Worm (Caenorhabditis elegans): ENCODE results near the gene pdf-1.

Gene pdf-1

DNA sequence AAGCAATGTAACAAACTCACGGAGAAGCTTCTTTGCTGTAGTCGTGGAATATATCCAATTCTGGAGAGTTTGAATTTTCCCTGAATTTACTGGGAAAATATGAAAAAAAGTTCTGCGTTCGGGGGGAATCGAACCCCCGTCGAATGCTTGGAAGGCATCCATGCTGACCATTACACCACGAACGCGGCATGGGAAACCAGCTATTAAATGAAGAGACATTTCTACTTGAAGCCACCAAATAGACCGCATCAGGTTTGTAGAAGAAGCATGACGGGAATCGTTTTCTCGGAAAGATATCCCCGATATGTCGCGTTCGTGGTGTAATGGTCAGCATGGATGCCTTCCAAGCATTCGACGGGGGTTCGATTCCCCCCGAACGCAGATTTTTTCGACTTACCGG lies 23.8 kb downstream of the pdf-1 start:
- TF ChIP-seq ref-1 (GFP tag; conservative IDR thresholded peaks at IDR 0.05) (no peak), cog-1 (tag; optimal IDR thresholded peaks at IDR 0.05) (no peak), ztf-23 (GFP tag; IDR thresholded peaks at IDR 0.05) (0 out of 2 replicates have a peak, but pooled peaks have one; percentile 65), T22C8.4 (GFP tag; IDR thresholded peaks at IDR 0.05) (no peak), ztf-29 (GFP tag; IDR thresholded peaks at IDR 0.05) (no peak), tab-1 (GFP tag; IDR thresholded peaks at IDR 0.05) (peak; percentile 60; the same call in 1 of the 2 replicates), med-1 (GFP tag; optimal IDR thresholded peaks at IDR 0.05; ENCODE audit: insufficient read depth) (no peak), flt-1 (GFP tag; IDR thresholded peaks at IDR 0.05) (0 out of 2 replicates have a peak, but pooled peaks have one; percentile 39), klf-2 (GFP tag; conservative IDR thresholded peaks at IDR 0.05) (peak; percentile 64; the same call in 1 of the 2 replicates)

DNA sequence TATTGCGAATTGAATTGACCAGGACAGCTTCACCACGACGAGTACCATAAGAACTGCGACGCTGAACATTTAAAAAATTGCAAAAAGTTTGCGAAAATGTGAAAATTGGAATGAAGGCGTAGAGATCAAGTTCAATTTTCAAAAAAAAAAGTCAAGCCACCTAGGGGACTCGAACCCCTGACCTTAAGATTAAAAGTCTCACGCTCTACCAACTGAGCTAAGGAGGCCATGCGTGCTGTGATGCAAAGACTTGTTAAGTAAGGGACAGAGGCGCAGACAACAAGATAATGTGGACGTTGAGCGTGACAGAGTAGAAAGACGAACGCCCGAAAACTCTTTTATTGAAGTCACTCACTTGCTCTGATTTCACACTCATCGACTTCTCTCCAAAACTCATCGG lies 24.7 kb downstream of the pdf-1 start:
- peak; percentile 93 for TF ChIP-seq flt-1 (GFP tag; IDR thresholded peaks at IDR 0.05)
- peak; percentile 82 for TF ChIP-seq ztf-29 (GFP tag; IDR thresholded peaks at IDR 0.05)
- TF ChIP-seq ref-1 (GFP tag; conservative IDR thresholded peaks at IDR 0.05) = peak; percentile 77
- peak; percentile 67 for TF ChIP-seq cog-1 (tag; optimal IDR thresholded peaks at IDR 0.05)
- peak; percentile 84 for TF ChIP-seq T22C8.4 (GFP tag; IDR thresholded peaks at IDR 0.05)
- TF ChIP-seq tab-1 (GFP tag; IDR thresholded peaks at IDR 0.05) = peak; percentile 89
- peak; percentile 38 for TF ChIP-seq med-1 (GFP tag; optimal IDR thresholded peaks at IDR 0.05; ENCODE audit: insufficient read depth)
- TF ChIP-seq ztf-23 (GFP tag; IDR thresholded peaks at IDR 0.05) = peak; percentile 87
- TF ChIP-seq klf-2 (GFP tag; conservative IDR thresholded peaks at IDR 0.05) = peak; percentile 88

DNA sequence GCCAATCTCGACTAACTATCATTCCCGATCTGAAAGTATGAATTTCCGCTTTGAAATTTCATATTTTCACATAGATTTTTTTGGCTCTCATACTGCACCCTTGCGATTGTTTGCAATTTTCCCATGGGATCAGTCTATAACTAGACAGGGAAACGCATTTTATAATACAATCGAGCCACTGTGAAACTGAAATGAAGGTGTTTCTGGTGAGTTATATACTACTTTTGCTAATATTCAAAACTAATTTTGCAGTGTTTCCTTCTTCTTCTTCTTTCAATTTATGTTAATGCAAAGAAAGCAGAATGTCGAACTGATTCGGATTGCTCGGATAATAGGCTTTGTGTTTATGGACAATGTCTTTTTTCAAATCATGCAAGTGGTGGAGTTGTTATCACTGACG lies 26.4 kb downstream of the pdf-1 start:
- TF ChIP-seq cog-1 (tag; optimal IDR thresholded peaks at IDR 0.05) (no peak), med-1 (GFP tag; optimal IDR thresholded peaks at IDR 0.05; ENCODE audit: insufficient read depth) (no peak), ref-1 (GFP tag; conservative IDR thresholded peaks at IDR 0.05) (no peak), flt-1 (GFP tag; IDR thresholded peaks at IDR 0.05) (no peak), klf-2 (GFP tag; conservative IDR thresholded peaks at IDR 0.05) (no peak), ztf-23 (GFP tag; IDR thresholded peaks at IDR 0.05) (no peak)

DNA sequence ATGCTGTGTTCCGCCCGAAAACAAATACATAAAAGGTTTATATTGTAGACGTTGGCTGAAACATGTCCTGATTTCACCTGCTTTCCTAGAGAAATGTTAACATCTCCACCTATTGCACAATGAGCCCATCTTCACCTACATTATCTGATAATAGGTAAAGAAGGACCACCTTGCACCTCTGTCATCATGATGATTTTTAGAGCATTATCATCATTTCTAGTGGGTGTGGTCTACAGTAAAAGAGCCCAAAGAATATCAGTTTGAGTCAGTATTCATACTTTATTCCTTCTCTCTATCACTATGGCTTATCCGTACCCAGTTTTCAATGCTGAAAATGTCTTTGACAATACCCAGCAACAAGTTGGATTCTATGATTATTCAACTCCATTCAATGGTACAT lies 28.1 kb downstream of the pdf-1 start, which contains the start of gene med-2:
med-2 (plus strand) TSS at position 301 of the 400 bp plus-strand sequence.
- TF ChIP-seq ztf-23 (GFP tag; IDR thresholded peaks at IDR 0.05) = no peak
- no peak for TF ChIP-seq tab-1 (GFP tag; IDR thresholded peaks at IDR 0.05)
- TF ChIP-seq flt-1 (GFP tag; IDR thresholded peaks at IDR 0.05) = no peak
- TF ChIP-seq ref-1 (GFP tag; conservative IDR thresholded peaks at IDR 0.05) = no peak
- TF ChIP-seq ztf-29 (GFP tag; IDR thresholded peaks at IDR 0.05) = no peak
- TF ChIP-seq klf-2 (GFP tag; conservative IDR thresholded peaks at IDR 0.05) = no peak
- TF ChIP-seq T22C8.4 (GFP tag; IDR thresholded peaks at IDR 0.05) = no peak

DNA sequence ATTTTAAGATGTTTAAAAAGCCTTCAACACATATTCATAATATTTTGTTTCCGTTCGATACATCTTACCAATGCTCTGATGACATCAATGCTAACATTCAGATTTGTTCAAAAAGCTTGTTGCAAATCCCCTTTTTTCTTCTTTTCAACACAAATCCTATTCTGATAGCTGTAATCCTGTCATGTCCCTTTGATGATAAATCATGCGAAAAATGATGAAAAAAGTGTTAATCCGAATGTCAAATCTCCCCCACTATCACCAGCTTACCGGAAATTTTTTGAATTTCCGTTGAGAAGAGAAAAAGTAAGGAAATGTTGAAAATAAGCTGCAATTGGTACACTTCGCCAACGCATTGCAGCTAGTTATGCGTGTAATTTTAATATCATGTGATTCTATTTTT lies 30.5 kb downstream of the pdf-1 start:
- no peak for TF ChIP-seq flt-1 (GFP tag; IDR thresholded peaks at IDR 0.05)
- no peak for TF ChIP-seq tab-1 (GFP tag; IDR thresholded peaks at IDR 0.05)
- no peak for TF ChIP-seq T22C8.4 (GFP tag; IDR thresholded peaks at IDR 0.05)

DNA sequence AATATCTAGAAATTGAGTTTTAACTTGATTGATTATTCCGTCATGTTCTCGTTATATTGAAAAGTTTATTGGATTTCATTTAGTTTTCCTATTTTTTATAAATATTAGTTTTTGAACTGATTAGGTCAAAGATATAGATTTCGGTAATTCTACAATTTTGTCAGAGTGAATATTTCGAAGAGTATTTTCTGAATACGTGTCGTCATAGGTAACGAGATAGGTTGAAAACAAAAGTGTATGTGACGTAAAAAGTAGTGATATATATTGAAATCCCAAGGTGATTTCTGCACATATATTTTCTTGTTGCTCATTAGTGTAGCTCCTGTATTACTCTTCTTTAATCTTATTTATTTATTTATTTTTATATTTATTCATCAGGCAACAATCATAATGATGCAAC lies 31.5 kb downstream of the pdf-1 start, which contains the start of gene K04C2.7:
K04C2.7 (plus strand) TSS at position 301 of the 400 bp plus-strand sequence.
- no peak for TF ChIP-seq flt-1 (GFP tag; IDR thresholded peaks at IDR 0.05)
- no peak for TF ChIP-seq ztf-29 (GFP tag; IDR thresholded peaks at IDR 0.05)
- TF ChIP-seq tab-1 (GFP tag; IDR thresholded peaks at IDR 0.05) = no peak
- no peak for TF ChIP-seq ztf-23 (GFP tag; IDR thresholded peaks at IDR 0.05)
- TF ChIP-seq T22C8.4 (GFP tag; IDR thresholded peaks at IDR 0.05) = no peak
- no peak for TF ChIP-seq klf-2 (GFP tag; conservative IDR thresholded peaks at IDR 0.05)
- no peak for TF ChIP-seq med-1 (GFP tag; optimal IDR thresholded peaks at IDR 0.05; ENCODE audit: insufficient read depth)
- no peak for TF ChIP-seq ref-1 (GFP tag; conservative IDR thresholded peaks at IDR 0.05)
- TF ChIP-seq cog-1 (tag; optimal IDR thresholded peaks at IDR 0.05) = no peak

DNA sequence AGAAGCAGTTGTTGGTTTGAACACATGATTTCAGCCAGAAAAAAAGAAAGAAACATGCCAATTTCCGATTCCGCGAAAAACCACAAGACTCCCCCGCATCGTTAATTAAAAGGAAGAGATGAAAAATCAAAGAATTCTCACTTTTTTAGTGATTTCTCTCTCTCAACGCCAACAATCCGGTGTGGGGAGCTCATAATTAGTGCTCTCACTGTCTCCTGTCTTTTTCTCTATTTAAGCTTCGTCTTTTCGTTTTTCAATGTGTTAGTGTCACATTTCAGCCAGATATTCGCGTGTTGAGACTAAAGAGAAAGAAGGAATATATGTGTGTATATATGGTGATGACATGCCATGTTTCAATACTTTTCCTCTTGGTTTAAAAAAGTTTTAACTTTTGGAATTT lies 38.6 kb downstream of the pdf-1 start:
- no peak for TF ChIP-seq klf-2 (GFP tag; conservative IDR thresholded peaks at IDR 0.05)
- TF ChIP-seq med-1 (GFP tag; optimal IDR thresholded peaks at IDR 0.05; ENCODE audit: insufficient read depth) = no peak

DNA sequence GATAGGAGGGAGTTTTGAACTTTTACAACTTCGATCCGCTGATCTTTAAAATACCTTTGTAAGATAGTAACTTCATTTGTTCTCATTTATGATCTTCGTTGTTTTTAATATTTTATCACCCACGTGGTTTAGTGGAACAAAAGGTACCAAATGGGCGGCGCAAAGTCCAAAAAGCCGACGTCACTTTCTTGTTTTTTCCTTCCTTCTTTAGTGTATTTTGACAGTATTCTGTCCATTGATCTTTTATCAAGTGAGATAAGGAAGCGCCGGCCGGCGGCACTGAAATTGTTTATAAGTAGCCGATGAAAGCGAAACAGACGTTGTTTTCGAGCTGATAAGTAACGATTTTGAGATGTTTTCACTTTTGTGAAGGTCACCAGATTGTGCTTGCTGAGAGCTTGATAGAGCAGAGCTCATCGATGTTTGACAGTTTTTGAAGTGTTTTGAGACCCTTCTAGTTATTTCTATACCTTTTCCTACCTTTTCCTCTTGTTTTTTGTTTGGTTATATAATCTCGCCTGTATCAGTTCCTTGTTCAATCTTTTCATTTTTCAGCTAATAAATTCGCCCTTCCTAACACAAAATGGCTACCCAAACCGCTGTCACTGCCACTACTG lies 39.6 kb downstream of the pdf-1 start, which contains the start of gene K04C2.3:
K04C2.3 (plus strand) TSS at position 556 of the 617 bp plus-strand sequence.
- TF ChIP-seq flt-1 (GFP tag; IDR thresholded peaks at IDR 0.05) = no peak
- TF ChIP-seq med-1 (GFP tag; optimal IDR thresholded peaks at IDR 0.05; ENCODE audit: insufficient read depth) = no peak
- no peak for TF ChIP-seq cog-1 (tag; optimal IDR thresholded peaks at IDR 0.05)
- no peak for TF ChIP-seq tab-1 (GFP tag; IDR thresholded peaks at IDR 0.05)
- TF ChIP-seq klf-2 (GFP tag; conservative IDR thresholded peaks at IDR 0.05) = no peak
- no peak for TF ChIP-seq ztf-23 (GFP tag; IDR thresholded peaks at IDR 0.05)
- TF ChIP-seq ref-1 (GFP tag; conservative IDR thresholded peaks at IDR 0.05) = no peak
- no peak for TF ChIP-seq T22C8.4 (GFP tag; IDR thresholded peaks at IDR 0.05)
- TF ChIP-seq ztf-29 (GFP tag; IDR thresholded peaks at IDR 0.05) = no peak

DNA sequence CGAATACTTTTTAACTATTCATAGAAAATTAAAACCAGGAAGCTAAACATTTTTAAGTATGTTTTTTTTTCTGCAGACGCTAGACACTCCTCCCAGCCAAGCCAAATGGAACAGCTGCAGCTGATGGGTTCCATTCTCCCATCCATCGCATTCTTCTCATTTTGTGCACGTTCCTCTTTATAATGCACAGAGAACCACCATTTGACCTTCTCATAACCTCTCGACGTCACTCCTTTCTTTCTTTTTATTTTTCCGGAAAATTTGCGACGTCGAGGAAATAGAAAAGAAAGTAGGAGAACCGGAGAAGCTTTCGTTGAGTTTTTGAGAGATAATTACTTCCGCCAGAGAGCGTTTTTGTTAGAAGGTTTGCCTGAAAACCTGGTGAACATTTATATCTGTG lies 40.6 kb downstream of the pdf-1 start:
- no peak for TF ChIP-seq flt-1 (GFP tag; IDR thresholded peaks at IDR 0.05)
- TF ChIP-seq cog-1 (tag; optimal IDR thresholded peaks at IDR 0.05) = no peak
- no peak for TF ChIP-seq med-1 (GFP tag; optimal IDR thresholded peaks at IDR 0.05; ENCODE audit: insufficient read depth)
- no peak for TF ChIP-seq ztf-23 (GFP tag; IDR thresholded peaks at IDR 0.05)
- no peak for TF ChIP-seq klf-2 (GFP tag; conservative IDR thresholded peaks at IDR 0.05)
- TF ChIP-seq ref-1 (GFP tag; conservative IDR thresholded peaks at IDR 0.05) = no peak
- TF ChIP-seq tab-1 (GFP tag; IDR thresholded peaks at IDR 0.05) = no peak

DNA sequence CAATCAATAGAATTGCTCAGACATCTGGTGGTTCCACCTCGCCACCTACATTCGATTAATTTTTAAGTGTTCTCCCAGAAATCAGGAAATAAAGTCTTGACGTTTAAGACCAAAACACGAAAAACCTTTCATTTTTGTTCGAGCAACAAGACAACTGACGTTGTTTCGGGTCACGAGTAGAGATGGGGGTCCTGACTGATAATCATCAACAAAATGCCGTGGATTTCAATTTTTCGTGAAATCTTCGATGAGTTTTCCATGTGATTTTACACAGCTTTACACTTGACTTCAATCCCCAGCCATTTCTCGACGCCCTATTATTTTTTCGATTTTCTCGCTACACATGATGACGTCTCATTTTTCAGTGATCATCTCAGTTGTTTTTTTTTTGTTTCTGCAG lies 41.2 kb downstream of the pdf-1 start:
- TF ChIP-seq ref-1 (GFP tag; conservative IDR thresholded peaks at IDR 0.05) = no peak
- no peak for TF ChIP-seq cog-1 (tag; optimal IDR thresholded peaks at IDR 0.05)
- no peak for TF ChIP-seq flt-1 (GFP tag; IDR thresholded peaks at IDR 0.05)
- TF ChIP-seq ztf-23 (GFP tag; IDR thresholded peaks at IDR 0.05) = no peak
- TF ChIP-seq ztf-29 (GFP tag; IDR thresholded peaks at IDR 0.05) = no peak
